Fruit fly (Drosophila melanogaster) Kc167 (cell line): Measurements from ENCODE around the gene Elal.

Source experiments
- insv ChIP-seq: fragments of >200 bp; optimal IDR thresholded peaks from 3 replicates; lab custom pipeline; 2018; ENCODE audit warnings: missing external identifiers
- psq ChIP-seq: fragments of >200 bp; optimal IDR thresholded peaks from 2 replicates; lab custom pipeline; 2017; ENCODE audit warnings: missing external identifiers
- ttk ChIP-seq: sonication (Bioruptor generic); optimal IDR thresholded peaks from 2 replicates; lab custom pipeline; 2017; ENCODE audit warnings: missing external identifiers

DNA sequence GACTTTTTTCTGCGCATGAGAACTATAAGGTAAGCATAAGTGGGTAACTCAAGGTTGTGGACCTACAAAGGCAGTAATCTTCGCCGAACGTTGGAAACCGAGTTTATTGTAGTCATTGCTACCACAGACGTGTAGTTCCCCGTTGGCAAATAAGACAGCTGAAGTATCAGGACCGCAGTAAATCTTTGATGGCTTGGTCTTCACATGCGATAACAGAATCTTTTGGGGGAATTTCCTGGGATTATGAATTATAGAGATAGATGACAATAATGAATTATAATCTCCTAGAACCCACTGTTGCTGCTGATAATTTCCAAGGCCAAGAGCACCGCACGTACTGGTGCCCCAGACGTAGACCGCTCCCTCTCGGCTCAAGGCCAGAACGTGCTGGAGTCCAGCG, 42.1 kb upstream of the Elal start:
- TF ChIP-seq ttk (lab: Kevin White, UChicago): no peak
- no peak for TF ChIP-seq insv (lab: Kevin White, UChicago)
- no peak for TF ChIP-seq psq (lab: Kevin White, UChicago)
